Worm (Caenorhabditis elegans) whole organism, L4/young adult: ENCODE measurements around the gene pes-4.

Experiments
- W03F9.2 ChIP-seq: fragments of 150-350 bp; optimal IDR thresholded peaks from 2 replicates; lab custom pipeline; 2014; ENCODE audit warnings: missing biosample characterization, missing genetic modification characterization
- dao-5 ChIP-seq: sonication (generic microtip); optimal IDR thresholded peaks from 2 replicates; lab custom pipeline; 2016; ENCODE audit warnings: missing genotype, missing genetic modification characterization, moderate library complexity, missing compliant biosample characterization
- him-1 ChIP-seq: sonication (generic microtip); optimal IDR thresholded peaks from 2 replicates; lab custom pipeline; 2016; ENCODE audit warnings: missing genotype, missing genetic modification reagents, missing genetic modification characterization, missing compliant biosample characterization

DNA sequence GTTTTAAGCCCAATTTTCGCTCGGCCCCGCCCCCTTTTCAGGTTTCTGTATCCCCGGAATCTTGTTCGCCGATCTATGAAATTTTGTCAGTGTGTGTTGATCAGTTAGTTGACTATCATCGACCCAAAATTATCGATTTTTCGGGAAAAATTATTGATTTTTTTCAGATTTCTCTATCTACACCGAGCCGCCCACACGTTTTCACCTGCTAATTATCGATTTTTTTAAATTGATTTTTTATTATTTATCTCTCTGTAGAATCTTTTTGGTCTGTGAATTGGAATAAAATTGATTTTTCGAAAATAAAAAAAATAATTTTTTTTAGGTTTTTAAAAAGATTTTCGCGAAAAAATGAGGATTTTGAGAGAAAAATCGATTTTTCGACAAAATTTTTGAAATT, 23.0 kb downstream of the pes-4 start:
- TF ChIP-seq dao-5: no peak
- no peak for TF ChIP-seq him-1 (tag; lab: Kevin White, UChicago)
- no peak for TF ChIP-seq W03F9.2 (tag; lab: Kevin White, UChicago)
